Fruit fly (Drosophila melanogaster) whole organism, embryonic: ENCODE measurements around the gene CAH1.

ENCODE experiments used
- CG12071 ChIP-seq: fragments of 200-800 bp; sonication (Bioruptor generic); optimal IDR thresholded peaks from 3 replicates; lab custom pipeline; 2018; ENCODE audit warnings: missing biosample characterization, mild to moderate bottlenecking, missing genetic modification characterization
- kah ChIP-seq: fragments of 200-800 bp; sonication (Bioruptor generic); optimal IDR thresholded peaks from 2 replicates; lab custom pipeline; 2018; ENCODE audit warnings: missing biosample characterization, mild to moderate bottlenecking, missing genetic modification characterization

- TF ChIP-seq kah (GFP tag; lab: Kevin White, UChicago) (no peak), CG12071 (GFP tag; lab: Kevin White, UChicago) (no peak)
Observed at dm6 chr2L:13813156-13813555, 9.7 kb downstream of the CAH1 start, which contains the start of gene CG16888.
